Worm (Caenorhabditis elegans): ENCODE results near the gene C43F9.5.

- TF ChIP-seq unc-62 (GFP tag; optimal IDR thresholded peaks at IDR 0.05): no peak
- TF ChIP-seq lin-39 (tag; optimal IDR thresholded peaks at IDR 0.05): no peak
- no peak for TF ChIP-seq nhr-11 (tag; optimal IDR thresholded peaks at IDR 0.05)
- TF ChIP-seq F13H6.1 (tag; optimal IDR thresholded peaks at IDR 0.05): no peak
These were observed 32.1 kb downstream of the C43F9.5 start, which contains the start of gene zim-3 for ce11 chrIV:10558415-10558814.

Data from whole organism, L2 larva.